Fruit fly (Drosophila melanogaster): Measurements from ENCODE around the gene Polr2C.

Gene Polr2C

dm6 chr2L:13833058-13833457 is at the start of gene Polr2C, which contains the start of the genes GatC and PolG2 (continued):
- TF ChIP-seq Sry-δ (GFP tag; optimal IDR thresholded peaks at IDR 0.05) (peak; percentile 95), CG6854 (GFP tag; optimal IDR thresholded peaks at IDR 0.05) (no peak), ems (GFP tag; optimal IDR thresholded peaks at IDR 0.05) (no peak), Hand (GFP tag; optimal IDR thresholded peaks at IDR 0.05) (no peak), fd96Cb (tag; optimal IDR thresholded peaks at IDR 0.05) (no peak), Rfx (GFP tag; IDR thresholded peaks at IDR 0.05) (peak; percentile 69), trem (tag; optimal IDR thresholded peaks at IDR 0.05) (peak; percentile 54), Nf-YC (tag; optimal IDR thresholded peaks at IDR 0.05) (no peak), ind (GFP tag; optimal IDR thresholded peaks at IDR 0.05) (no peak), danr (GFP tag; IDR thresholded peaks at IDR 0.05) (no peak), luna (GFP tag; optimal IDR thresholded peaks at IDR 0.05) (no peak), Ets65A (GFP tag) (peak; percentile 34), vnd (GFP tag; IDR thresholded peaks at IDR 0.05; ENCODE audit: partially characterized antibody) (peak; percentile 82), Sry-β (GFP tag; optimal IDR thresholded peaks at IDR 0.05) (peak; percentile 81), ttk (GFP tag; IDR thresholded peaks at IDR 0.05) (peak; percentile 10; the same call in 1 of the 2 replicates), CG14667 (GFP tag; IDR thresholded peaks at IDR 0.05) (no peak), Doc2 (GFP tag; IDR thresholded peaks at IDR 0.05) (no peak), CG7556 (GFP tag; optimal IDR thresholded peaks at IDR 0.05) (no peak), tgo (GFP tag; IDR thresholded peaks at IDR 0.05) (peak; percentile 38; the same call in 1 of the 3 replicates), CG6272 (GFP tag; IDR thresholded peaks at IDR 0.05) (no peak), CG11085 (GFP tag; IDR thresholded peaks at IDR 0.05) (no peak), Scr (GFP tag; IDR thresholded peaks at IDR 0.05; ENCODE audit: partially characterized antibody) (peak; percentile 79), Eip74EF (GFP tag; optimal IDR thresholded peaks at IDR 0.05) (no peak), vfl (GFP tag; optimal IDR thresholded peaks at IDR 0.05) (peak; percentile 33), wor (GFP tag; IDR thresholded peaks at IDR 0.05) (no peak), CG11247 (GFP tag; IDR thresholded peaks at IDR 0.05) (peak; percentile 61), CG13287 (GFP tag; IDR thresholded peaks at IDR 0.05; ENCODE audit: partially characterized antibody) (peak; percentile 89), z (GFP tag; IDR thresholded peaks at IDR 0.05) (no peak), CG1024 (GFP tag; IDR thresholded peaks at IDR 0.05) (no peak), Oli (tag; optimal IDR thresholded peaks at IDR 0.05) (no peak), YL-1 (GFP tag; optimal IDR thresholded peaks at IDR 0.05) (peak; percentile 62), shn (GFP tag; optimal IDR thresholded peaks at IDR 0.05) (no peak), NK7.1 (GFP tag; optimal IDR thresholded peaks at IDR 0.05) (no peak), en (GFP tag; optimal IDR thresholded peaks at IDR 0.05) (no peak), CG7357 (GFP tag; IDR thresholded peaks at IDR 0.05) (peak; percentile 82), CG8388 (GFP tag; optimal IDR thresholded peaks at IDR 0.05) (peak; percentile 50), CG2202 (tag; optimal IDR thresholded peaks at IDR 0.05) (no peak), Six4 (GFP tag; optimal IDR thresholded peaks at IDR 0.05) (no peak), CG11504 (tag; optimal IDR thresholded peaks at IDR 0.05) (no peak), ewg (GFP tag; optimal IDR thresholded peaks at IDR 0.05) (no peak), CG34376 (GFP tag; optimal IDR thresholded peaks at IDR 0.05) (no peak), CTCF (GFP tag; optimal IDR thresholded peaks at IDR 0.05) (no peak), cato (GFP tag; optimal IDR thresholded peaks at IDR 0.05; ENCODE audit: borderline replicate concordance) (no peak), CG30431 (GFP tag; optimal IDR thresholded peaks at IDR 0.05) (no peak), CG8089 (GFP tag; optimal IDR thresholded peaks at IDR 0.05) (peak; percentile 12), BEAF-32 (GFP tag; optimal IDR thresholded peaks at IDR 0.05) (peak; percentile 77), nau (GFP tag; optimal IDR thresholded peaks at IDR 0.05) (no peak), wdn (GFP tag; IDR thresholded peaks at IDR 0.05) (no peak), nmo (GFP tag; optimal IDR thresholded peaks at IDR 0.05) (peak; percentile 70), dan (GFP tag; IDR thresholded peaks at IDR 0.05) (no peak), CG7372 (GFP tag; IDR thresholded peaks at IDR 0.05) (no peak), fd3F (GFP tag; optimal IDR thresholded peaks at IDR 0.05) (no peak), grn (GFP tag; optimal IDR thresholded peaks at IDR 0.05) (no peak)

Data from whole organism, embryonic.